Worm (Caenorhabditis elegans) whole organism, early embryonic: ENCODE results near the gene srbc-75.
"Not testable (repeated sequence)": the region's sequence is repeated elsewhere in the genome, so short reads cannot be mapped to it uniquely, and the experiment has no call there.

Experiments used
- B0310.2 ChIP-seq: sonication (generic microtip); optimal IDR thresholded peaks from 2 replicates; lab custom pipeline; 2016; ENCODE audit warnings: mild to moderate bottlenecking, missing genetic modification characterization, missing compliant biosample characterization
- F13C5.2 ChIP-seq: sonication (generic microtip); optimal IDR thresholded peaks from 2 replicates; lab custom pipeline; 2017; ENCODE audit warnings: mild to moderate bottlenecking, missing genetic modification characterization, inconsistent platforms, missing compliant biosample characterization
- aly-1 ChIP-seq: sonication (generic microtip); optimal IDR thresholded peaks from 2 replicates; lab custom pipeline; 2016; ENCODE audit warnings: missing genetic modification characterization, missing compliant biosample characterization
- ama-1 ChIP-seq: fragments of 150-350 bp; optimal IDR thresholded peaks from 2 replicates; lab custom pipeline; 2014
- ceh-13 ChIP-seq: fragments of 200-800 bp; sonication (Bioruptor generic); optimal IDR thresholded peaks from 2 replicates; lab custom pipeline; 2018; ENCODE audit warnings: mild to moderate bottlenecking, missing genetic modification characterization, missing compliant biosample characterization
- ceh-36 ChIP-seq: sonication (generic microtip); optimal IDR thresholded peaks from 2 replicates; lab custom pipeline; 2016; ENCODE audit warnings: missing genetic modification characterization, inconsistent platforms, missing compliant biosample characterization
- ets-7 ChIP-seq: sonication (generic microtip); optimal IDR thresholded peaks from 2 replicates; lab custom pipeline; 2016; ENCODE audit warnings: missing genotype, missing genetic modification characterization, missing compliant biosample characterization
- flt-1 ChIP-seq: fragments of 200-800 bp; sonication (Bioruptor generic); IDR thresholded peaks from 2 replicates; pipeline ENCODE4 v1.3.6; 2022; ENCODE audit warnings: missing genetic modification characterization, missing compliant biosample characterization
- hmbx-1 ChIP-seq: sonication (generic microtip); optimal IDR thresholded peaks from 2 replicates; lab custom pipeline; 2016; ENCODE audit warnings: mild to moderate bottlenecking, missing genetic modification characterization, missing compliant biosample characterization
- hmg-4 ChIP-seq: fragments of 200-800 bp; sonication (Bioruptor generic); optimal IDR thresholded peaks from 2 replicates; lab custom pipeline; 2018; ENCODE audit warnings: mild to moderate bottlenecking, missing genetic modification characterization, missing compliant biosample characterization
- hnd-1 ChIP-seq: sonication (generic microtip); optimal IDR thresholded peaks from 2 replicates; lab custom pipeline; 2016; ENCODE audit warnings: missing genetic modification characterization, missing compliant biosample characterization
- pes-1 ChIP-seq: fragments of 200-800 bp; sonication (Bioruptor generic); IDR thresholded peaks from 2 replicates; pipeline ENCODE4 v1.3.6; 2022; ENCODE audit warnings: missing genetic modification reagents, missing genetic modification characterization, missing compliant biosample characterization
- scrt-1 ChIP-seq: fragments of 200-800 bp; sonication (Bioruptor generic); IDR thresholded peaks from 2 replicates; pipeline ENCODE4 v1.3.6; 2022; ENCODE audit warnings: missing genetic modification characterization, missing compliant biosample characterization
- sea-1 ChIP-seq: fragments of 200-800 bp; sonication (Bioruptor generic); conservative IDR thresholded peaks from 2 replicates; pipeline ENCODE4 v1.3.6; 2022; ENCODE audit warnings: missing genetic modification characterization, missing compliant biosample characterization
- tbx-11 ChIP-seq: fragments of 200-800 bp; sonication (Bioruptor generic); IDR thresholded peaks from 2 replicates; pipeline ENCODE4 v1.3.6; 2022; ENCODE audit warnings: missing genetic modification characterization, missing compliant biosample characterization
- tbx-37 ChIP-seq: fragments of 200-800 bp; sonication (Bioruptor generic); conservative IDR thresholded peaks from 2 replicates; pipeline ENCODE4 v1.3.6; 2022; ENCODE audit warnings: missing genetic modification reagents, missing genetic modification characterization, missing compliant biosample characterization
- tra-4 ChIP-seq: sonication (generic microtip); optimal IDR thresholded peaks from 2 replicates; lab custom pipeline; 2017; ENCODE audit warnings: missing genetic modification characterization, missing compliant biosample characterization

Gene srbc-75

ce11 chrV:15250304-15250703 is 3.3 kb upstream of the srbc-75 start, which contains the start of gene srd-28:
srd-28 (plus strand) TSS chrV:15250604.
- not testable (repeated sequence) for TF ChIP-seq ama-1; ets-7 (tag; lab: Kevin White, UChicago); F13C5.2 (tag; lab: Kevin White, UChicago)

DNA sequence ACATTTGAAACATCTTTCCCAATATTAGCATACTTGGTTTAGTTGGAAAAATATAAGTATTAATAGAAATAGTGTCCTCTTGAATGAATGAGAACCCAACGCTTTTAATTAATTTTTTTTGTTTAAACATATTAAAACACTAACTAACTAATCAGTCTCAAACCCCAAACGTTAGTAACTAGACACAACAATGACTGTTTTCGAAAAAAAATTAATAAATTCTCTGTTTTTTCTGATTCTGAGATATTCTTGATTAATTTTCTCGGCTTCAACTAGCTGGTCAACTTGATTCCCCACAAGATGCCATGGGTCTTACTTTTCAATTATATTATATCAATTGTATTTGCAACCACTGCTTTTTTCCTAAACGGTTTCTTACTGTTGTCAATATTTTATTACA is 1.5 kb upstream of the srbc-75 start, which contains the start of gene srbc-76:
Gene srbc-76, plus strand, starts transcription at position 301 of the 400 bp plus-strand sequence.
- TF ChIP-seq flt-1 (GFP tag; lab: Robert Waterston, UW) (no peak), tra-4 (tag; lab: Kevin White, UChicago) (no peak), F13C5.2 (tag; lab: Kevin White, UChicago) (no peak), aly-1 (tag; lab: Kevin White, UChicago) (no peak), tbx-11 (GFP tag; lab: Robert Waterston, UW) (no peak), pes-1 (no peak), tbx-37 (GFP tag; lab: Robert Waterston, UW) (no peak), ama-1 (no peak), hmg-4 (GFP tag; lab: Kevin White, UChicago) (no peak), hmbx-1 (tag; lab: Kevin White, UChicago) (no peak), ceh-36 (tag; lab: Kevin White, UChicago) (no peak)

DNA sequence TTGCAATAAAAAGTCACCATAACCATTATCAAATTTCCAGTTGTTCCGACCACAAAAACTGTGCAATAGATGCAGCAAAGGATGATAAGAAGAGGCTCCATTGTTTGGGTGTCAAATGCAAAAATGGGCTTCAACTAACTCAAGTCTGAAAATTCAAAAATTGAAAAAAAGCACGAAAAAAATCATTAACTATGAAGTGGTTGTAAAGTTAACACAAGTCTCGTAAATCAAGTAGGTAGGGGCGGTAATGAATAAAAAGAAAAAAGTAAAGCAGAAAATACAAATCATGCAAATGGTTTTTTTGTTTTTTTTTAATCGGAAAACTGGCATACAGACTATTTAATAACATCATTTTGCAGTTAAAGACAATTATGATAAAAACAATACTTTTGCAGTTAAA is 3.0 kb downstream of the srbc-75 start, which contains the start of gene srsx-39:
Gene srsx-39, minus strand, starts transcription at position 101 of the 400 bp plus-strand sequence.
- TF ChIP-seq ama-1; tbx-37 (GFP tag; lab: Robert Waterston, UW); hmbx-1 (tag; lab: Kevin White, UChicago): not testable (repeated sequence)

- TF ChIP-seq sea-1 (GFP tag; lab: Robert Waterston, UW) = no peak
- TF ChIP-seq B0310.2 (tag; lab: Kevin White, UChicago) = no peak
- no peak for TF ChIP-seq ama-1
- no peak for TF ChIP-seq tra-4 (tag; lab: Kevin White, UChicago)
- TF ChIP-seq ceh-36 (tag; lab: Kevin White, UChicago) = no peak
- TF ChIP-seq scrt-1 = no peak
- no peak for TF ChIP-seq hnd-1 (tag; lab: Kevin White, UChicago)
Observed at ce11 chrV:15259049-15259448, 5.4 kb downstream of the srbc-75 start, which contains the start of gene srsx-37. srsx-37 (minus strand) TSS chrV:15259149.

- no peak for TF ChIP-seq flt-1 (GFP tag; lab: Robert Waterston, UW)
- TF ChIP-seq scrt-1 = no peak
- no peak for TF ChIP-seq B0310.2 (tag; lab: Kevin White, UChicago)
Observed at ce11 chrV:15259904-15260303, 6.3 kb downstream of the srbc-75 start, which contains the start of gene M01B2.8. M01B2.8 (plus strand) TSS chrV:15260204.

- TF ChIP-seq hmbx-1, hnd-1, ceh-36 (tag; lab: Kevin White, UChicago): not testable (repeated sequence)
Observed at ce11 chrV:15262336-15262735, 8.7 kb downstream of the srbc-75 start, which contains the start of gene M01B2.10. M01B2.10 (minus strand) TSS chrV:15262436.

ce11 chrV:15264131-15264530 is 10.5 kb downstream of the srbc-75 start, which contains the start of gene M01B2.12:
M01B2.12 (minus strand) TSS chrV:15264231.
- no peak for TF ChIP-seq ceh-13
- TF ChIP-seq B0310.2 (tag; lab: Kevin White, UChicago) = no peak
- TF ChIP-seq hmbx-1 (tag; lab: Kevin White, UChicago) = no peak
- TF ChIP-seq pes-1 = no peak
- no peak for TF ChIP-seq tbx-37 (GFP tag; lab: Robert Waterston, UW)
- TF ChIP-seq sea-1 (GFP tag; lab: Robert Waterston, UW) = no peak
- TF ChIP-seq flt-1 (GFP tag; lab: Robert Waterston, UW) = no peak
- no peak for TF ChIP-seq hnd-1 (tag; lab: Kevin White, UChicago)
- no peak for TF ChIP-seq ceh-36 (tag; lab: Kevin White, UChicago)
- no peak for TF ChIP-seq scrt-1
- TF ChIP-seq F13C5.2 (tag; lab: Kevin White, UChicago) = no peak

DNA sequence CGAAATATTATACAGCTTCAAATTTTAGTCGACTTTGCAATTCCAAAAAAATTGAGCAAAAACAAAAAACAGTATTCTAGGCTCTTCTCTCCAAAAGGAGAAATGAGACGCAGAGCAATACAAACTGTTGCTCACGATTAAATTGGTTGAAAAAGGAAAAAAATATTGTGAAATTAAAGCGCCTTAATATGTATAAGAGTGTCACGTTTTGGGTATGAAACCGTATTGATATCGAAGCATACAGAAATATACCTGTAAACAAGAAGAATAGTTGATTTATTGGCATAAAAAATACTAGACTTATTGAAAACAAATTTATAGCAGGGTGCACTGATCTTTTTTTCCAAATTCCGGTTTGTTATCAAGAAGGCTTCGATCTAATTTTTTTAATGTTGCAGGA is 12.2 kb downstream of the srbc-75 start, which contains the start of gene M01B2.13:
Gene M01B2.13, minus strand, starts transcription at position 101 of the 400 bp plus-strand sequence.
- no peak for TF ChIP-seq ama-1
- no peak for TF ChIP-seq tra-4 (tag; lab: Kevin White, UChicago)
- no peak for TF ChIP-seq B0310.2 (tag; lab: Kevin White, UChicago)
- TF ChIP-seq sea-1 (GFP tag; lab: Robert Waterston, UW) = no peak
- no peak for TF ChIP-seq hmbx-1 (tag; lab: Kevin White, UChicago)
- no peak for TF ChIP-seq ceh-13
- no peak for TF ChIP-seq tbx-37 (GFP tag; lab: Robert Waterston, UW)
- TF ChIP-seq scrt-1 = no peak
- no peak for TF ChIP-seq ceh-36 (tag; lab: Kevin White, UChicago)
- TF ChIP-seq tbx-11 (GFP tag; lab: Robert Waterston, UW) = no peak
- no peak for TF ChIP-seq pes-1
- no peak for TF ChIP-seq hmg-4 (GFP tag; lab: Kevin White, UChicago)
- no peak for TF ChIP-seq F13C5.2 (tag; lab: Kevin White, UChicago)
- TF ChIP-seq flt-1 (GFP tag; lab: Robert Waterston, UW) = no peak
- TF ChIP-seq aly-1 (tag; lab: Kevin White, UChicago) = no peak
- no peak for TF ChIP-seq ets-7 (tag; lab: Kevin White, UChicago)
- TF ChIP-seq hnd-1 (tag; lab: Kevin White, UChicago) = no peak
